Fruit fly (Drosophila melanogaster) whole organism, embryonic: ENCODE measurements around the gene mRpL17.

Experiments
- B-H1 ChIP-seq: fragments of 200-800 bp; sonication (Bioruptor generic); IDR thresholded peaks from 3 replicates; pipeline ENCODE4 v1.3.6; 2022; ENCODE audit warnings: missing biosample characterization, missing genetic modification characterization
- CG11504 ChIP-seq: fragments of 200-800 bp; sonication (Bioruptor generic); optimal IDR thresholded peaks from 3 replicates; lab custom pipeline; 2019; ENCODE audit warnings: missing biosample characterization, mild to moderate bottlenecking, missing genetic modification characterization, moderate library complexity
- CG13287 ChIP-seq: fragments of 200-800 bp; sonication (Bioruptor generic); IDR thresholded peaks from 2 replicates; pipeline ENCODE4 v1.3.6; 2022; ENCODE audit warnings: missing biosample characterization, missing genetic modification characterization; ENCODE audit not compliant: partially characterized antibody
- CG15514 ChIP-seq: fragments of 200-800 bp; sonication (Bioruptor generic); optimal IDR thresholded peaks from 3 replicates; lab custom pipeline; 2017; ENCODE audit warnings: missing biosample characterization, missing genetic modification characterization, mild to moderate bottlenecking, moderate library complexity, missing genetic modification reagents
- CG16815 ChIP-seq: fragments of 200-800 bp; sonication (Bioruptor generic); optimal IDR thresholded peaks from 3 replicates; lab custom pipeline; 2017; ENCODE audit warnings: missing biosample characterization, mild to moderate bottlenecking, missing genetic modification characterization
- CG1792 ChIP-seq: fragments of 200-800 bp; sonication (Bioruptor generic); optimal IDR thresholded peaks from 2 replicates; lab custom pipeline; 2016; ENCODE audit warnings: missing biosample characterization, missing genetic modification characterization
- CG2199 ChIP-seq: fragments of 200-800 bp; sonication (Bioruptor generic); IDR thresholded peaks from 3 replicates; pipeline ENCODE4 v1.3.6; 2022; ENCODE audit warnings: missing biosample characterization, missing genetic modification characterization
- CG2875 ChIP-seq: fragments of 200-800 bp; sonication (Bioruptor generic); optimal IDR thresholded peaks from 2 replicates; lab custom pipeline; 2017; ENCODE audit warnings: missing biosample characterization, mild to moderate bottlenecking, missing genetic modification characterization, missing genetic modification reagents
- CG32532 ChIP-seq: fragments of 200-800 bp; sonication (Bioruptor generic); IDR thresholded peaks from 2 replicates; pipeline ENCODE4 v1.3.6; 2022; ENCODE audit warnings: missing biosample characterization, missing genetic modification characterization
- CG32767 ChIP-seq: fragments of 200-800 bp; sonication (Bioruptor generic); IDR thresholded peaks from 2 replicates; pipeline ENCODE4 v1.3.6; 2022; ENCODE audit warnings: missing biosample characterization, missing genetic modification characterization
- CG33557 ChIP-seq: fragments of 200-800 bp; sonication (Bioruptor generic); optimal IDR thresholded peaks from 2 replicates; lab custom pipeline; 2019; ENCODE audit warnings: missing biosample characterization, mild to moderate bottlenecking, missing genetic modification characterization, moderate library complexity
- CG34422 ChIP-seq: fragments of 200-800 bp; sonication (Bioruptor generic); IDR thresholded peaks from 3 replicates; pipeline ENCODE4 v1.3.6; 2022; ENCODE audit warnings: missing biosample characterization, missing genetic modification characterization
- CG5245 ChIP-seq: fragments of 200-800 bp; sonication (Bioruptor generic); optimal IDR thresholded peaks from 3 replicates; lab custom pipeline; 2016; ENCODE audit warnings: missing biosample characterization, missing genetic modification characterization
- CG6689 ChIP-seq: fragments of 200-800 bp; sonication (Bioruptor generic); IDR thresholded peaks from 2 replicates; pipeline ENCODE4 v1.3.6; 2022; ENCODE audit warnings: missing biosample characterization, missing genetic modification characterization
- CG7372 ChIP-seq: fragments of 200-800 bp; sonication (Bioruptor generic); IDR thresholded peaks from 2 replicates; pipeline ENCODE4 v1.3.6; 2022; ENCODE audit warnings: missing biosample characterization, missing genetic modification characterization
- CG8924 ChIP-seq: fragments of 200-800 bp; optimal IDR thresholded peaks from 3 replicates; lab custom pipeline; 2019; ENCODE audit warnings: missing biosample characterization, mild to moderate bottlenecking, missing genetic modification characterization, moderate library complexity
- CG9797 ChIP-seq: fragments of 200-800 bp; sonication (Bioruptor generic); optimal IDR thresholded peaks from 3 replicates; lab custom pipeline; 2018; ENCODE audit warnings: missing biosample characterization, mild to moderate bottlenecking, missing genetic modification characterization
- CoRest ChIP-seq: fragments of 200-800 bp; sonication (Bioruptor generic); optimal IDR thresholded peaks from 3 replicates; lab custom pipeline; 2018; ENCODE audit warnings: missing biosample characterization, mild to moderate bottlenecking, missing genetic modification characterization, moderate library complexity
- CrebB ChIP-seq: fragments of 200-800 bp; sonication (Bioruptor generic); optimal IDR thresholded peaks from 3 replicates; lab custom pipeline; 2018; ENCODE audit warnings: missing biosample characterization, mild to moderate bottlenecking, missing genetic modification characterization
- D19A ChIP-seq: fragments of 200-800 bp; optimal IDR thresholded peaks from 3 replicates; lab custom pipeline; 2019; ENCODE audit warnings: missing biosample characterization, mild to moderate bottlenecking, missing genetic modification characterization, moderate library complexity
- Ets97D ChIP-seq: fragments of 200-800 bp; sonication (Bioruptor generic); optimal IDR thresholded peaks from 3 replicates; lab custom pipeline; 2016; ENCODE audit warnings: missing biosample characterization, missing genetic modification characterization
- Fer2 ChIP-seq: fragments of 200-800 bp; sonication (Bioruptor generic); optimal IDR thresholded peaks from 2 replicates; lab custom pipeline; 2018; ENCODE audit warnings: missing biosample characterization, mild to moderate bottlenecking, missing genetic modification characterization, moderate library complexity
- Jarid2 ChIP-seq: fragments of 200-800 bp; sonication (Bioruptor generic); optimal IDR thresholded peaks from 3 replicates; lab custom pipeline; 2017; ENCODE audit warnings: mild to moderate bottlenecking, missing biosample characterization, missing genetic modification reagents, missing genetic modification characterization
- Lpt ChIP-seq: fragments of >200 bp; optimal IDR thresholded peaks from 2 replicates; lab custom pipeline; 2018; ENCODE audit warnings: missing biosample characterization, missing genetic modification characterization
- MBD-R2 ChIP-seq: fragments of 200-800 bp; sonication (Bioruptor generic); IDR thresholded peaks from 2 replicates; pipeline ENCODE4 v1.3.6; 2022; ENCODE audit warnings: missing biosample characterization, missing genetic modification characterization
- MESR4 ChIP-seq: fragments of 200-800 bp; sonication (Bioruptor generic); optimal IDR thresholded peaks from 2 replicates; lab custom pipeline; 2018; ENCODE audit warnings: missing biosample characterization, mild to moderate bottlenecking, missing genetic modification characterization, moderate library complexity
- NC2β ChIP-seq: fragments of 200-800 bp; sonication (Bioruptor generic); optimal IDR thresholded peaks from 2 replicates; lab custom pipeline; 2016; ENCODE audit warnings: missing biosample characterization, missing genetic modification characterization
- Sin3A ChIP-seq: fragments of >200 bp; optimal IDR thresholded peaks from 2 replicates; lab custom pipeline; 2018
- Sry-β ChIP-seq: fragments of 200-800 bp; sonication (Bioruptor generic); optimal IDR thresholded peaks from 2 replicates; lab custom pipeline; 2018; ENCODE audit warnings: missing biosample characterization, mild to moderate bottlenecking, missing genetic modification characterization, moderate library complexity
- amos ChIP-seq: fragments of 200-800 bp; sonication (Bioruptor generic); IDR thresholded peaks from 2 replicates; pipeline ENCODE4 v1.3.6; 2022; ENCODE audit warnings: missing biosample characterization, missing genetic modification characterization; ENCODE audit not compliant: partially characterized antibody
- bbx ChIP-seq: fragments of 200-800 bp; sonication (Bioruptor generic); IDR thresholded peaks from 2 replicates; pipeline ENCODE4 v1.3.6; 2022; ENCODE audit warnings: missing biosample characterization, missing genetic modification characterization; ENCODE audit not compliant: partially characterized antibody
- caup ChIP-seq: fragments of 200-800 bp; sonication (Bioruptor generic); optimal IDR thresholded peaks from 3 replicates; lab custom pipeline; 2017; ENCODE audit warnings: missing biosample characterization, mild to moderate bottlenecking, missing genetic modification characterization, moderate library complexity; ENCODE audit not compliant: severe bottlenecking
- chinmo ChIP-seq: fragments of 200-800 bp; sonication (Bioruptor generic); IDR thresholded peaks from 4 replicates; pipeline ENCODE4 v1.3.6; 2022; ENCODE audit warnings: missing biosample characterization, missing genetic modification characterization; ENCODE audit not compliant: partially characterized antibody
- gsb-n ChIP-seq: fragments of 200-800 bp; sonication (Bioruptor generic); optimal IDR thresholded peaks from 3 replicates; lab custom pipeline; 2018; ENCODE audit warnings: missing biosample characterization, mild to moderate bottlenecking, missing genetic modification characterization
- her ChIP-seq: fragments of 200-800 bp; sonication (Bioruptor generic); optimal IDR thresholded peaks from 2 replicates; lab custom pipeline; 2016; ENCODE audit warnings: missing biosample characterization, missing genetic modification characterization
- insv ChIP-seq, 2 experiments: fragments of 200-800 bp; sonication (Bioruptor generic); optimal IDR thresholded peaks; 3 replicates each; lab custom pipeline; 2016 to 2018; ENCODE audit warnings: missing biosample characterization in 2 of 2, missing genetic modification characterization in 2 of 2
- lab ChIP-seq: fragments of 200-800 bp; sonication (Bioruptor generic); optimal IDR thresholded peaks from 3 replicates; lab custom pipeline; 2017; ENCODE audit warnings: missing biosample characterization, missing genetic modification characterization, mild to moderate bottlenecking, moderate library complexity, missing genetic modification reagents
- nmo ChIP-seq: fragments of 200-800 bp; sonication (Bioruptor generic); optimal IDR thresholded peaks from 2 replicates; lab custom pipeline; 2018; ENCODE audit warnings: missing biosample characterization, mild to moderate bottlenecking, missing genetic modification characterization, moderate library complexity
- nom ChIP-seq: fragments of 200-800 bp; sonication (Bioruptor generic); optimal IDR thresholded peaks from 2 replicates; lab custom pipeline; 2017; ENCODE audit warnings: missing biosample characterization, missing genetic modification characterization, mild to moderate bottlenecking, moderate library complexity, missing genetic modification reagents
- onecut ChIP-seq: fragments of 200-800 bp; sonication (Bioruptor generic); IDR thresholded peaks from 2 replicates; pipeline ENCODE4 v1.3.6; 2022; ENCODE audit warnings: missing biosample characterization, missing genetic modification characterization
- phol ChIP-seq: fragments of 200-800 bp; sonication (Bioruptor generic); optimal IDR thresholded peaks from 3 replicates; lab custom pipeline; 2018; ENCODE audit warnings: missing biosample characterization, mild to moderate bottlenecking, missing genetic modification characterization, moderate library complexity
- row ChIP-seq: fragments of 200-800 bp; sonication (Bioruptor generic); IDR thresholded peaks from 3 replicates; pipeline ENCODE4 v1.3.6; 2022; ENCODE audit warnings: missing biosample characterization, missing genetic modification characterization
- scrt ChIP-seq: fragments of 200-800 bp; sonication (Bioruptor generic); optimal IDR thresholded peaks from 2 replicates; lab custom pipeline; 2018; ENCODE audit warnings: missing biosample characterization, mild to moderate bottlenecking, missing genetic modification characterization, moderate library complexity
- seq ChIP-seq: fragments of 200-800 bp; sonication (Bioruptor generic); IDR thresholded peaks from 2 replicates; pipeline ENCODE4 v1.3.6; 2022; ENCODE audit warnings: missing biosample characterization, missing genetic modification characterization
- sisA ChIP-seq: fragments of 200-800 bp; sonication (Bioruptor generic); IDR thresholded peaks from 2 replicates; pipeline ENCODE4 v1.3.6; 2022; ENCODE audit warnings: missing biosample characterization, missing genetic modification characterization
- sr ChIP-seq: fragments of 200-800 bp; sonication (Bioruptor generic); IDR thresholded peaks from 3 replicates; pipeline ENCODE4 v1.3.6; 2022; ENCODE audit warnings: missing biosample characterization, missing genetic modification characterization
- stwl ChIP-seq: fragments of 200-800 bp; sonication (Bioruptor generic); optimal IDR thresholded peaks from 3 replicates; lab custom pipeline; 2018; ENCODE audit warnings: missing biosample characterization, mild to moderate bottlenecking, missing genetic modification characterization, moderate library complexity
- sug ChIP-seq: fragments of 200-800 bp; optimal IDR thresholded peaks from 2 replicates; lab custom pipeline; 2019; ENCODE audit warnings: missing biosample characterization, mild to moderate bottlenecking, missing genetic modification characterization, moderate library complexity
- usp ChIP-seq: fragments of >200 bp; optimal IDR thresholded peaks from 2 replicates; lab custom pipeline; 2017; ENCODE audit warnings: missing biosample characterization, missing genetic modification characterization

mRpL17 gene

DNA sequence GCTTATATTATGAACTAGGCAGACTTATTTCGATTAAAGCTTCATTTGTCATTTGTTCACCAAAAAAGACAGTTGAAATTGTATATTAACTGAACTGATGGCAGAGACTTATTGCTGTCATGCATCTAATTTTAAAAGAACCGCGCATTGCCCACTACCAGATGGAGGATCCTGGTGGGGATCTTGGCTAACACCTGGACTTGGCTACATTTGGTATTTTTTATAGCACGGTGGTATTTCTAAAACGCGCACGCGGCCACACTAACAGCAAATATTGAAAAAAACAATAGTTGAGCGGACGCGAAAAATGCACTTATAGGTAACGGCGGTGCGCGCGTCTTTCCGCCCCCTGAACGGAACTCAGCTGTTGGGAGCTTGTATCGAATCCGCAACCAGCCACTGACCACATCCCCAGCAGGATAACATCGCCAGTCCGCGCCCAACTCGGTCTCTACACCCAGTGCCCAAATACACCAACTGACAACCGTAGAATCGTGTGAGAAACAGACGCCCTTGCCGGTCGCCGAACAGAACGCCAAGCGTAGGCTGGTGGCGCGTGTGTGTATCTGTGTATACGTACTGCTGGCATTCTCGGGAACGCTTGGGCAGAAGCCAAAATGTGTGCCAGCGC, 27.7 kb downstream of the mRpL17 start (continued):
- peak; percentile 89 for TF ChIP-seq CG32767 (GFP tag; lab: Robert Waterston, UW)
- no peak for TF ChIP-seq caup (GFP tag; lab: Kevin White, UChicago)
- TF ChIP-seq stwl (tag; lab: Kevin White, UChicago): peak; percentile 13
- TF ChIP-seq CG15514: peak; percentile 74
- TF ChIP-seq nom: peak; percentile 7
- peak; percentile 16 for TF ChIP-seq sug (tag; lab: Kevin White, UChicago)
- TF ChIP-seq D19A: peak; percentile 23
- TF ChIP-seq phol (tag; lab: Kevin White, UChicago): peak; percentile 51
- TF ChIP-seq Ets97D (GFP tag; lab: Kevin White, UChicago): peak; percentile 71
- no peak for TF ChIP-seq seq
- TF ChIP-seq CG11504 (tag; lab: Kevin White, UChicago): peak; percentile 56
- TF ChIP-seq row (GFP tag; lab: Robert Waterston, UW): peak; percentile 10; the same call in 1 of the 3 replicates
- TF ChIP-seq insv (GFP tag; optimal IDR thresholded peaks at IDR 0.05; lab: Kevin White, UChicago): peak in 1 of 2 experiments; percentile 49
- no peak for TF ChIP-seq CG16815 (GFP tag; lab: Kevin White, UChicago)
- TF ChIP-seq CG2875 (GFP tag; lab: Kevin White, UChicago): no peak
- TF ChIP-seq sr (GFP tag; lab: Robert Waterston, UW): peak; percentile 60; the same call in 2 of the 3 replicates
- TF ChIP-seq nmo (GFP tag; lab: Kevin White, UChicago): peak; percentile 27
- TF ChIP-seq amos (GFP tag; lab: Robert Waterston, UW): no peak
- no peak for TF ChIP-seq Sry-β (GFP tag; lab: Kevin White, UChicago)
- peak; percentile 39 for TF ChIP-seq CG33557 (GFP tag; lab: Kevin White, UChicago)
- TF ChIP-seq chinmo (GFP tag; lab: Robert Waterston, UW): peak; percentile 81; the same call in 2 of the 4 replicates
- TF ChIP-seq Sin3A (lab: Kevin White, UChicago): peak; percentile 62
- peak; percentile 25; the same call in 1 of the 3 replicates for TF ChIP-seq CG2199 (GFP tag; lab: Robert Waterston, UW)
- peak; percentile 53; the same call in 1 of the 2 replicates for TF ChIP-seq onecut (GFP tag; lab: Robert Waterston, UW)
- peak; percentile 9 for TF ChIP-seq scrt (GFP tag; lab: Kevin White, UChicago)
- peak; percentile 82 for TF ChIP-seq MESR4
- TF ChIP-seq sisA (GFP tag; lab: Robert Waterston, UW): no peak
- TF ChIP-seq usp (GFP tag; lab: Kevin White, UChicago): no peak
- peak; percentile 66 for TF ChIP-seq Jarid2 (GFP tag; lab: Kevin White, UChicago)
- peak; percentile 70 for TF ChIP-seq MBD-R2
- TF ChIP-seq Fer2 (tag; lab: Kevin White, UChicago): no peak
- TF ChIP-seq CG1792 (GFP tag; lab: Kevin White, UChicago): peak; percentile 28
- no peak for TF ChIP-seq CG7372
- peak; percentile 24; the same call in 1 of the 2 replicates for TF ChIP-seq CG13287 (GFP tag; lab: Robert Waterston, UW)
- 0 out of 2 replicates have a peak, but pooled peaks have one; percentile 27 for TF ChIP-seq CG6689 (GFP tag; lab: Robert Waterston, UW)
- TF ChIP-seq CG8924: peak; percentile 63
- 0 out of 2 replicates have a peak, but pooled peaks have one; percentile 32 for TF ChIP-seq bbx (GFP tag; lab: Robert Waterston, UW)
- TF ChIP-seq CG5245 (GFP tag; lab: Kevin White, UChicago): no peak
- peak; percentile 23 for TF ChIP-seq CrebB (tag; lab: Kevin White, UChicago)
- peak; percentile 97 for TF ChIP-seq CG9797 (GFP tag; lab: Kevin White, UChicago)
- TF ChIP-seq lab (GFP tag; lab: Kevin White, UChicago): peak; percentile 60
- peak; percentile 9; the same call in 1 of the 2 replicates for TF ChIP-seq CG32532
- TF ChIP-seq NC2β: peak; percentile 4
- no peak for TF ChIP-seq gsb-n (tag; lab: Kevin White, UChicago)
- TF ChIP-seq Lpt (GFP tag; lab: Kevin White, UChicago): no peak
- peak; percentile 52 for TF ChIP-seq CoRest (tag; lab: Kevin White, UChicago)
- TF ChIP-seq her (GFP tag; lab: Kevin White, UChicago): peak; percentile 63
- TF ChIP-seq B-H1 (GFP tag; lab: Robert Waterston, UW): no peak
- peak; percentile 83; the same call in 1 of the 3 replicates for TF ChIP-seq CG34422 (GFP tag; lab: Robert Waterston, UW)
